Fruit fly (Drosophila melanogaster) whole organism, embryonic: ENCODE measurements around the gene CG42847.

Experiments
- Awh ChIP-seq: fragments of 200-800 bp; sonication (Bioruptor generic); IDR thresholded peaks from 2 replicates; pipeline ENCODE4, ENCODE4 v1.3.6; 2022; ENCODE audit warnings: missing biosample characterization, missing genetic modification characterization
- CG10565 ChIP-seq: fragments of 200-800 bp; sonication (Bioruptor generic); optimal IDR thresholded peaks from 3 replicates; lab custom pipeline; 2016; ENCODE audit warnings: missing biosample characterization, mild to moderate bottlenecking, missing genetic modification characterization
- CG11093 ChIP-seq: fragments of 200-800 bp; sonication (Bioruptor generic); IDR thresholded peaks from 3 replicates; pipeline ENCODE4 v1.3.6; 2022; ENCODE audit warnings: missing biosample characterization, missing genetic modification characterization
- CG11560 ChIP-seq: fragments of 200-800 bp; sonication (Bioruptor generic); IDR thresholded peaks from 3 replicates; pipeline ENCODE4 v1.3.6; 2022; ENCODE audit warnings: missing biosample characterization, missing genetic modification characterization
- CG12391 ChIP-seq: fragments of 200-800 bp; sonication (Bioruptor generic); optimal IDR thresholded peaks from 3 replicates; lab custom pipeline; 2018; ENCODE audit warnings: missing biosample characterization, mild to moderate bottlenecking, missing genetic modification characterization, moderate library complexity
- CG12659 ChIP-seq: fragments of 200-800 bp; sonication (Bioruptor generic); optimal IDR thresholded peaks from 3 replicates; lab custom pipeline; 2017; ENCODE audit warnings: mild to moderate bottlenecking, missing biosample characterization, missing genetic modification reagents, missing genetic modification characterization
- CG14050 ChIP-seq: fragments of 200-800 bp; sonication (Bioruptor generic); IDR thresholded peaks from 3 replicates; pipeline ENCODE4 v1.3.6; 2022; ENCODE audit warnings: missing biosample characterization, missing genetic modification characterization
- CG15269 ChIP-seq: fragments of 200-800 bp; sonication (Bioruptor generic); optimal IDR thresholded peaks from 2 replicates; lab custom pipeline; 2018; ENCODE audit warnings: missing biosample characterization, mild to moderate bottlenecking, missing genetic modification characterization, moderate library complexity
- CG16815 ChIP-seq: fragments of 200-800 bp; sonication (Bioruptor generic); optimal IDR thresholded peaks from 3 replicates; lab custom pipeline; 2017; ENCODE audit warnings: missing biosample characterization, mild to moderate bottlenecking, missing genetic modification characterization
- CG18011 ChIP-seq: fragments of 200-800 bp; sonication (Bioruptor generic); optimal IDR thresholded peaks from 2 replicates; lab custom pipeline; 2017; ENCODE audit warnings: missing biosample characterization, missing genetic modification characterization, mild to moderate bottlenecking, moderate library complexity, missing genotype
- CG18262 ChIP-seq: fragments of 200-800 bp; optimal IDR thresholded peaks from 3 replicates; lab custom pipeline; 2019; ENCODE audit warnings: missing biosample characterization, mild to moderate bottlenecking, missing genetic modification characterization, moderate library complexity
- CG1832 ChIP-seq: fragments of 200-800 bp; sonication (Bioruptor generic); optimal IDR thresholded peaks from 2 replicates; lab custom pipeline; 2017; ENCODE audit warnings: missing biosample characterization, mild to moderate bottlenecking, missing genetic modification characterization, inconsistent platforms
- CG2120 ChIP-seq: fragments of 200-800 bp; sonication (Bioruptor generic); optimal IDR thresholded peaks from 3 replicates; lab custom pipeline; 2016; ENCODE audit warnings: missing biosample characterization, missing genetic modification characterization
- CG3163 ChIP-seq: fragments of 200-800 bp; sonication (Bioruptor generic); optimal IDR thresholded peaks from 3 replicates; lab custom pipeline; 2016; ENCODE audit warnings: missing biosample characterization, missing genetic modification characterization
- CG4328 ChIP-seq: fragments of 200-800 bp; sonication (Bioruptor generic); optimal IDR thresholded peaks from 3 replicates; lab custom pipeline; 2017; ENCODE audit warnings: missing biosample characterization, missing genetic modification reagents, missing genetic modification characterization
- CG4360 ChIP-seq: fragments of 200-800 bp; sonication (Bioruptor generic); IDR thresholded peaks from 2 replicates; pipeline ENCODE4 v1.3.6; 2022; ENCODE audit warnings: missing biosample characterization, missing genetic modification characterization
- CG6175 ChIP-seq: fragments of 200-800 bp; sonication (Bioruptor generic); IDR thresholded peaks from 3 replicates; pipeline ENCODE4 v1.3.6; 2022; ENCODE audit warnings: missing biosample characterization, missing genetic modification characterization
- CG6683 ChIP-seq: fragments of 200-800 bp; sonication (Bioruptor generic); optimal IDR thresholded peaks from 2 replicates; lab custom pipeline; 2017; ENCODE audit warnings: missing biosample characterization, mild to moderate bottlenecking, missing genetic modification characterization, missing genetic modification reagents
- CG6689 ChIP-seq: fragments of 200-800 bp; sonication (Bioruptor generic); IDR thresholded peaks from 2 replicates; pipeline ENCODE4 v1.3.6; 2022; ENCODE audit warnings: missing biosample characterization, missing genetic modification characterization
- CG7839 ChIP-seq: fragments of 200-800 bp; sonication (Bioruptor generic); optimal IDR thresholded peaks from 3 replicates; lab custom pipeline; 2018; ENCODE audit warnings: missing biosample characterization, mild to moderate bottlenecking, missing genetic modification characterization, moderate library complexity
- CG8281 ChIP-seq: fragments of 200-800 bp; sonication (Bioruptor generic); optimal IDR thresholded peaks from 2 replicates; lab custom pipeline; 2018; ENCODE audit warnings: missing biosample characterization, mild to moderate bottlenecking, missing genetic modification characterization, moderate library complexity
- CG8478 ChIP-seq: fragments of >200 bp; optimal IDR thresholded peaks from 2 replicates; lab custom pipeline; 2018
- CG8924 ChIP-seq: fragments of 200-800 bp; optimal IDR thresholded peaks from 3 replicates; lab custom pipeline; 2019; ENCODE audit warnings: missing biosample characterization, mild to moderate bottlenecking, missing genetic modification characterization, moderate library complexity
- Drgx ChIP-seq: fragments of 200-800 bp; sonication (Bioruptor generic); IDR thresholded peaks from 2 replicates; pipeline ENCODE4 v1.3.6; 2022; ENCODE audit warnings: missing biosample characterization, missing genetic modification characterization
- Fer3 ChIP-seq: fragments of 200-800 bp; sonication (Bioruptor generic); optimal IDR thresholded peaks from 2 replicates; lab custom pipeline; 2018; ENCODE audit warnings: missing biosample characterization, mild to moderate bottlenecking, missing genetic modification characterization, moderate library complexity
- H15 ChIP-seq: fragments of 200-800 bp; sonication (Bioruptor generic); IDR thresholded peaks from 3 replicates; pipeline ENCODE4 v1.3.6; 2022; ENCODE audit warnings: missing biosample characterization, missing genetic modification characterization
- Hr51 ChIP-seq, 2 experiments: fragments of 200-800 bp; sonication (Bioruptor generic); optimal IDR thresholded peaks; 2 replicates in 1 of 2; 3 replicates in 1 of 2; lab custom pipeline; 2016 to 2018; ENCODE audit warnings: missing biosample characterization in 2 of 2, missing genetic modification characterization in 2 of 2, mild to moderate bottlenecking in 1 of 2, moderate library complexity in 1 of 2
- Mrtf ChIP-seq: fragments of 200-800 bp; sonication (Bioruptor generic); IDR thresholded peaks from 3 replicates; pipeline ENCODE4 v1.3.6; 2022; ENCODE audit warnings: missing biosample characterization, missing genetic modification characterization
- Rx ChIP-seq: fragments of 200-800 bp; sonication (Bioruptor generic); IDR thresholded peaks from 2 replicates; pipeline ENCODE4 v1.3.6; 2022; ENCODE audit warnings: missing biosample characterization, missing genetic modification characterization
- Stat92E ChIP-seq, 3 experiments: fragments of >200 bp in 2 of 3; fragments of 200-800 bp in 1 of 3; sonication (Bioruptor generic) in 1 of 3; optimal IDR thresholded peaks; 2 replicates each; lab custom pipeline; 2017 to 2019; ENCODE audit warnings: missing biosample characterization in 3 of 3, missing genetic modification characterization in 3 of 3, mild to moderate bottlenecking in 1 of 3, moderate library complexity in 1 of 3
- Tbp ChIP-seq: fragments of >200 bp; optimal IDR thresholded peaks from 2 replicates; lab custom pipeline; 2018; ENCODE audit warnings: missing biosample characterization, missing genetic modification characterization
- Usf ChIP-seq: fragments of 200-800 bp; sonication (Bioruptor generic); optimal IDR thresholded peaks from 2 replicates; lab custom pipeline; 2017; ENCODE audit warnings: missing genotype, missing biosample characterization, missing genetic modification characterization
- cad ChIP-seq: fragments of >200 bp; optimal IDR thresholded peaks from 2 replicates; lab custom pipeline; 2017; ENCODE audit warnings: missing biosample characterization, missing genetic modification characterization
- cas ChIP-seq: fragments of 200-800 bp; sonication (Bioruptor generic); IDR thresholded peaks from 2 replicates; pipeline ENCODE4 v1.3.6; 2022; ENCODE audit warnings: missing biosample characterization, missing genetic modification characterization
- cwo ChIP-seq: fragments of 200-800 bp; sonication (Bioruptor generic); optimal IDR thresholded peaks from 3 replicates; lab custom pipeline; 2017; ENCODE audit warnings: missing biosample characterization, missing genetic modification characterization, mild to moderate bottlenecking, moderate library complexity, missing genetic modification reagents
- fd102C ChIP-seq: fragments of 200-800 bp; sonication (Bioruptor generic); optimal IDR thresholded peaks from 2 replicates; lab custom pipeline; 2018; ENCODE audit warnings: missing biosample characterization, mild to moderate bottlenecking, missing genetic modification characterization, moderate library complexity
- fd96Cb ChIP-seq: fragments of 200-800 bp; sonication (Bioruptor generic); optimal IDR thresholded peaks from 2 replicates; lab custom pipeline; 2018; ENCODE audit warnings: missing biosample characterization, mild to moderate bottlenecking, missing genetic modification characterization, moderate library complexity
- gcm ChIP-seq: fragments of 200-800 bp; sonication (Bioruptor generic); optimal IDR thresholded peaks from 2 replicates; lab custom pipeline; 2019; ENCODE audit warnings: missing biosample characterization, mild to moderate bottlenecking, missing genetic modification characterization, moderate library complexity
- h ChIP-seq: fragments of >200 bp; optimal IDR thresholded peaks from 2 replicates; lab custom pipeline; 2017
- her ChIP-seq: fragments of 200-800 bp; sonication (Bioruptor generic); optimal IDR thresholded peaks from 2 replicates; lab custom pipeline; 2016; ENCODE audit warnings: missing biosample characterization, missing genetic modification characterization
- lbe ChIP-seq: fragments of 200-800 bp; sonication (Bioruptor generic); optimal IDR thresholded peaks from 2 replicates; lab custom pipeline; 2016; ENCODE audit warnings: missing biosample characterization, mild to moderate bottlenecking, missing genetic modification characterization
- lola ChIP-seq, 3 experiments: fragments of >200 bp in 2 of 3; fragments of 200-800 bp in 1 of 3; sonication (Bioruptor generic) in 1 of 3; optimal IDR thresholded peaks; 2 replicates each; lab custom pipeline; 2017 to 2019; ENCODE audit warnings: missing biosample characterization in 3 of 3, missing genetic modification characterization in 3 of 3, mild to moderate bottlenecking in 1 of 3, moderate library complexity in 1 of 3
- nerfin-1 ChIP-seq: fragments of 200-800 bp; sonication (Bioruptor generic); optimal IDR thresholded peaks from 3 replicates; lab custom pipeline; 2019; ENCODE audit warnings: missing biosample characterization, mild to moderate bottlenecking, missing genetic modification characterization, moderate library complexity
- pum ChIP-seq: fragments of 200-800 bp; sonication (Bioruptor generic); optimal IDR thresholded peaks from 2 replicates; lab custom pipeline; 2016; ENCODE audit warnings: missing biosample characterization, missing genetic modification characterization
- ro ChIP-seq: fragments of 200-800 bp; sonication (Bioruptor generic); IDR thresholded peaks from 2 replicates; pipeline ENCODE4 v1.3.6; 2022; ENCODE audit warnings: missing biosample characterization, missing genetic modification characterization
- tna ChIP-seq: fragments of 200-800 bp; sonication (Bioruptor generic); IDR thresholded peaks from 2 replicates; pipeline ENCODE4 v1.3.6; 2022; ENCODE audit warnings: missing biosample characterization, missing genetic modification characterization; ENCODE audit not compliant: partially characterized antibody
- trh ChIP-seq: fragments of 200-800 bp; sonication (Bioruptor generic); optimal IDR thresholded peaks from 2 replicates; lab custom pipeline; 2016; ENCODE audit warnings: missing biosample characterization, missing genetic modification characterization
- ttk ChIP-seq: fragments of 200-800 bp; sonication (Bioruptor generic); IDR thresholded peaks from 2 replicates; pipeline ENCODE4 v2.1.2; 2022; ENCODE audit warnings: missing biosample characterization, missing genetic modification characterization
- zen2 ChIP-seq: fragments of 200-800 bp; sonication (Bioruptor generic); IDR thresholded peaks from 3 replicates; pipeline ENCODE4 v1.3.6; 2022; ENCODE audit warnings: missing biosample characterization, missing genetic modification characterization; ENCODE audit not compliant: partially characterized antibody
- zfh2 ChIP-seq: fragments of 200-800 bp; sonication (Bioruptor generic); optimal IDR thresholded peaks from 2 replicates; lab custom pipeline; 2016; ENCODE audit warnings: missing biosample characterization, missing genetic modification characterization

The CG42847 gene

dm6 chr2L:9430992-9431602 is 3.4 kb downstream of the CG42847 start, which contains the start of the genes FucTB and scat (continued):
- no peak for TF ChIP-seq zen2 (GFP tag; lab: Robert Waterston, UW)
- TF ChIP-seq Fer3, result peak; percentile 86
- TF ChIP-seq CG6175 (GFP tag; lab: Robert Waterston, UW), result peak; percentile 79
- peak in 1 of 3 experiments; percentile 98 for TF ChIP-seq lola (GFP tag; optimal IDR thresholded peaks at IDR 0.05; lab: Kevin White, UChicago)
- TF ChIP-seq H15 (GFP tag; lab: Robert Waterston, UW), result peak; percentile 91; the same call in 2 of the 3 replicates
- peak; percentile 86 for TF ChIP-seq nerfin-1 (tag; lab: Kevin White, UChicago)
- TF ChIP-seq CG1832, result no peak
- peak; percentile 76 for TF ChIP-seq Rx
- no peak for TF ChIP-seq cad (GFP tag; lab: Kevin White, UChicago)
- TF ChIP-seq gcm (GFP tag; lab: Kevin White, UChicago), result no peak
- TF ChIP-seq CG18262, result peak; percentile 94
- no peak for TF ChIP-seq her
- peak; percentile 62 for TF ChIP-seq cas (GFP tag; lab: Robert Waterston, UW)
- peak; percentile 78 to 93 for TF ChIP-seq Hr51 (GFP tag; optimal IDR thresholded peaks at IDR 0.05; lab: Kevin White, UChicago)
- peak; percentile 67 for TF ChIP-seq CG18011 (GFP tag; lab: Kevin White, UChicago)
- TF ChIP-seq Stat92E (GFP tag; optimal IDR thresholded peaks at IDR 0.05; lab: Kevin White, UChicago), result no peak
- TF ChIP-seq tna (GFP tag; lab: Robert Waterston, UW), result no peak
- TF ChIP-seq fd102C, result no peak
- peak; percentile 92 for TF ChIP-seq Mrtf
- TF ChIP-seq cwo (GFP tag; lab: Kevin White, UChicago), result peak; percentile 72
- no peak for TF ChIP-seq CG10565 (GFP tag; lab: Kevin White, UChicago)
- peak; percentile 94 for TF ChIP-seq CG6689
- TF ChIP-seq lbe (GFP tag; lab: Kevin White, UChicago), result peak; percentile 87
- TF ChIP-seq CG11093 (GFP tag; lab: Robert Waterston, UW), result peak; percentile 90
- TF ChIP-seq CG8281 (tag; lab: Kevin White, UChicago), result peak; percentile 73
- peak; percentile 97 for TF ChIP-seq CG12391 (tag; lab: Kevin White, UChicago)
- TF ChIP-seq ro, result peak; percentile 77
- TF ChIP-seq zfh2 (GFP tag; lab: Kevin White, UChicago), result peak; percentile 72
- TF ChIP-seq Drgx (GFP tag; lab: Robert Waterston, UW), result peak; percentile 56
- peak; percentile 79 for TF ChIP-seq Awh (GFP tag; lab: Robert Waterston, UW)
- TF ChIP-seq CG11560 (tag; lab: Robert Waterston, UW), result peak; percentile 84
- TF ChIP-seq CG14050 (GFP tag; lab: Robert Waterston, UW), result peak; percentile 64; the same call in 2 of the 3 replicates
- peak; percentile 83 for TF ChIP-seq CG6683 (GFP tag; lab: Kevin White, UChicago)
- TF ChIP-seq trh (GFP tag; lab: Kevin White, UChicago), result peak; percentile 83
- peak; percentile 89 for TF ChIP-seq fd96Cb (tag; lab: Kevin White, UChicago)
- peak; percentile 91 for TF ChIP-seq ttk (GFP tag; lab: Robert Waterston, UW)
- TF ChIP-seq CG2120 (GFP tag; lab: Kevin White, UChicago), result peak; percentile 89
- TF ChIP-seq CG8924 (tag; lab: Kevin White, UChicago), result peak; percentile 96
- TF ChIP-seq CG7839 (tag; lab: Kevin White, UChicago), result peak; percentile 90
- no peak for TF ChIP-seq CG3163 (GFP tag; lab: Kevin White, UChicago)
- peak; percentile 88 for TF ChIP-seq CG15269 (tag; lab: Kevin White, UChicago)
- TF ChIP-seq Usf, result peak; percentile 95
- no peak for TF ChIP-seq CG8478 (lab: Kevin White, UChicago)
- peak; percentile 95 for TF ChIP-seq CG16815 (GFP tag; lab: Kevin White, UChicago)
- peak; percentile 94 for TF ChIP-seq CG12659 (GFP tag; lab: Kevin White, UChicago)
- TF ChIP-seq Tbp (GFP tag; lab: Kevin White, UChicago), result no peak
- peak; percentile 89 for TF ChIP-seq CG4328 (GFP tag; lab: Kevin White, UChicago)
- no peak for TF ChIP-seq h (lab: Kevin White, UChicago)
- peak; percentile 71 for TF ChIP-seq pum (GFP tag; lab: Kevin White, UChicago)
- no peak; the same call in 1 of the 2 replicates for TF ChIP-seq CG4360
